Worm (Caenorhabditis elegans) whole organism, L3 larva: ENCODE data around the gene ZK546.19.

Experiments
- R02D3.7 ChIP-seq: fragments of 150-350 bp; optimal IDR thresholded peaks from 2 replicates; lab custom pipeline; 2014; ENCODE audit warnings: missing biosample characterization, missing genetic modification characterization
- ZK546.5 ChIP-seq: sonication (generic microtip); optimal IDR thresholded peaks from 2 replicates; lab custom pipeline; 2017; ENCODE audit warnings: missing biosample characterization, missing genetic modification characterization
- aly-2 ChIP-seq: fragments of 150-350 bp; optimal IDR thresholded peaks from 2 replicates; lab custom pipeline; 2014; ENCODE audit warnings: missing biosample characterization, missing genetic modification characterization
- ama-1 ChIP-seq: fragments of 150-350 bp; optimal IDR thresholded peaks from 2 replicates; lab custom pipeline; 2018
- ceh-82 ChIP-seq: fragments of 150-350 bp; optimal IDR thresholded peaks from 2 replicates; lab custom pipeline; 2014; ENCODE audit warnings: missing biosample characterization, missing genetic modification characterization
- daf-12 ChIP-seq: fragments of 150-350 bp; optimal IDR thresholded peaks from 2 replicates; lab custom pipeline; 2014; ENCODE audit warnings: missing biosample characterization, missing genetic modification reagents, missing genetic modification characterization
- egl-5 ChIP-seq: fragments of 150-350 bp; optimal IDR thresholded peaks from 2 replicates; lab custom pipeline; 2017; ENCODE audit warnings: missing biosample characterization, missing genetic modification reagents, missing genetic modification characterization, inconsistent platforms
- elt-2 ChIP-seq: sonication (generic microtip); optimal IDR thresholded peaks from 2 replicates; lab custom pipeline; 2016; ENCODE audit warnings: missing genetic modification reagents, mild to moderate bottlenecking, missing genetic modification characterization, missing compliant biosample characterization
- fkh-2 ChIP-seq: fragments of 150-350 bp; optimal IDR thresholded peaks from 2 replicates; lab custom pipeline; 2014; ENCODE audit warnings: missing biosample characterization, missing genetic modification reagents, missing genetic modification characterization
- fos-1 ChIP-seq: fragments of 150-350 bp; optimal IDR thresholded peaks from 2 replicates; lab custom pipeline; 2014; ENCODE audit warnings: missing biosample characterization, missing genetic modification characterization
- hmg-11 ChIP-seq: sonication (generic microtip); optimal IDR thresholded peaks from 2 replicates; lab custom pipeline; 2016; ENCODE audit warnings: missing genetic modification characterization, missing compliant biosample characterization
- lin-15B ChIP-seq: fragments of 150-350 bp; optimal IDR thresholded peaks from 2 replicates; lab custom pipeline; 2014; ENCODE audit warnings: missing biosample characterization, missing genetic modification characterization
- lin-39 ChIP-seq: fragments of 150-350 bp; optimal IDR thresholded peaks from 2 replicates; lab custom pipeline; 2018; ENCODE audit warnings: missing biosample characterization, missing genetic modification reagents, missing genetic modification characterization
- mml-1 ChIP-seq: fragments of 150-350 bp; sonication (generic microtip); optimal IDR thresholded peaks from 3 replicates; lab custom pipeline; 2014; ENCODE audit warnings: missing biosample characterization, missing genetic modification characterization
- nfya-1 ChIP-seq: sonication (generic microtip); optimal IDR thresholded peaks from 2 replicates; lab custom pipeline; 2017; ENCODE audit warnings: missing genetic modification characterization, mild to moderate bottlenecking, missing compliant biosample characterization, antibody characterized with exemption, moderate library complexity; ENCODE audit not compliant: insufficient read depth
- nhr-23 ChIP-seq: fragments of 150-350 bp; optimal IDR thresholded peaks from 2 replicates; lab custom pipeline; 2014; ENCODE audit warnings: missing biosample characterization, missing genetic modification reagents, missing genetic modification characterization
- nhr-237 ChIP-seq: fragments of 150-350 bp; optimal IDR thresholded peaks from 2 replicates; lab custom pipeline; 2014; ENCODE audit warnings: missing biosample characterization, missing genetic modification characterization
- nhr-25 ChIP-seq: sonication (generic microtip); optimal IDR thresholded peaks from 2 replicates; lab custom pipeline; 2017; ENCODE audit warnings: missing biosample characterization, missing genetic modification characterization
- nhr-43 ChIP-seq: sonication (generic microtip); optimal IDR thresholded peaks from 2 replicates; lab custom pipeline; 2016; ENCODE audit warnings: mild to moderate bottlenecking, missing genetic modification characterization, missing compliant biosample characterization; ENCODE audit not compliant: poor library complexity, severe bottlenecking
- nhr-67 ChIP-seq: fragments of 150-350 bp; optimal IDR thresholded peaks from 2 replicates; lab custom pipeline; 2014; ENCODE audit warnings: missing biosample characterization, missing genetic modification characterization
- nhr-76 ChIP-seq: fragments of 150-350 bp; sonication (generic microtip); optimal IDR thresholded peaks from 5 replicates; lab custom pipeline; 2014; ENCODE audit warnings: missing biosample characterization, missing genetic modification characterization
- nhr-77 ChIP-seq: fragments of 150-350 bp; optimal IDR thresholded peaks from 2 replicates; lab custom pipeline; 2014; ENCODE audit warnings: missing biosample characterization, missing genetic modification characterization
- pha-4 ChIP-seq: fragments of 150-350 bp; optimal IDR thresholded peaks from 2 replicates; lab custom pipeline; 2014; ENCODE audit warnings: missing biosample characterization, missing genetic modification reagents, missing genetic modification characterization
- pqm-1 ChIP-seq: fragments of 150-350 bp; optimal IDR thresholded peaks from 2 replicates; lab custom pipeline; 2017; ENCODE audit warnings: missing biosample characterization, missing genetic modification characterization, inconsistent platforms
- skn-1 ChIP-seq: fragments of 150-350 bp; optimal IDR thresholded peaks from 2 replicates; lab custom pipeline; 2014; ENCODE audit warnings: missing biosample characterization, missing genetic modification characterization
- unc-39 ChIP-seq: sonication (generic microtip); optimal IDR thresholded peaks from 4 replicates; lab custom pipeline; 2017; ENCODE audit warnings: missing biosample characterization, missing genetic modification characterization
- unc-62 ChIP-seq: fragments of 150-350 bp; sonication (generic microtip); optimal IDR thresholded peaks from 4 replicates; lab custom pipeline; 2014; ENCODE audit warnings: missing biosample characterization, missing genetic modification reagents, missing genetic modification characterization
- zag-1 ChIP-seq: fragments of 150-350 bp; optimal IDR thresholded peaks from 2 replicates; lab custom pipeline; 2014; ENCODE audit warnings: missing biosample characterization, missing genetic modification characterization
- ztf-11 ChIP-seq: fragments of 150-350 bp; optimal IDR thresholded peaks from 2 replicates; lab custom pipeline; 2014; ENCODE audit warnings: missing biosample characterization, missing genetic modification characterization
- ztf-4 ChIP-seq: fragments of 150-350 bp; optimal IDR thresholded peaks from 2 replicates; lab custom pipeline; 2014; ENCODE audit warnings: missing biosample characterization, missing genetic modification characterization

Gene ZK546.19

DNA sequence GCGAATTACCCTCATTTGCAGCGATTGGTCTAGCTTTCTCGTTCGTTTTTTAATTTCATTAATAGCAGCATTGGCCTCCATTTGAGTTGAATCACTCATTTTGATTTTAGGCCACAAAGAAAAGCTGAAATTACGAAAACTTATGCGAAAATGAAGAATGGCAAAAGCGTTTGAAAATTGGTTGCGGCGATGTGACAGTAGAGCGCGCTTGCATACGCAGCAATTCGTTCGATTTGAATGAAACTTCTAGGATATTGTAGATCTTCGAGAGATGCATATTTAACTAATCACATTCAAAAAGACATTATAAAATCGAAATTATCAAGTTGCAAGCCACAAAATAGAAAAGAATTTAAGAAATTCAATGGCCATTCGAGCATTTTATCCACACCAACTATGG, 18.2 kb downstream of the ZK546.19 start, which contains the start of gene ulp-2:
Gene ulp-2, minus strand, starts transcription at position 158 of the 400 bp plus-strand sequence.
- TF ChIP-seq lin-39 (tag; lab: Kevin White, UChicago) (peak; percentile 38), nfya-1 (tag; lab: Kevin White, UChicago) (peak; percentile 15), skn-1 (tag; lab: Kevin White, UChicago) (peak; percentile 34), lin-15B (tag; lab: Kevin White, UChicago) (peak; percentile 49), daf-12 (tag; lab: Kevin White, UChicago) (no peak), nhr-237 (no peak), pha-4 (tag; lab: Kevin White, UChicago) (peak; percentile 42), nhr-25 (tag; lab: Kevin White, UChicago) (peak; percentile 28), hmg-11 (peak; percentile 12), ztf-4 (tag; lab: Kevin White, UChicago) (no peak), elt-2 (tag; lab: Kevin White, UChicago) (peak; percentile 15)

ce11 chrII:4960690-4961089, 19.2 kb downstream of the ZK546.19 start:
- TF ChIP-seq fkh-2 (tag; lab: Kevin White, UChicago) (no peak), nfya-1 (tag; lab: Kevin White, UChicago) (no peak), nhr-77 (no peak), nhr-76 (tag; lab: Kevin White, UChicago) (peak; percentile 65), R02D3.7 (tag; lab: Kevin White, UChicago) (no peak), skn-1 (tag; lab: Kevin White, UChicago) (no peak), pqm-1 (peak; percentile 60), lin-15B (tag; lab: Kevin White, UChicago) (no peak), elt-2 (tag; lab: Kevin White, UChicago) (peak; percentile 95), nhr-23 (tag; lab: Kevin White, UChicago) (peak; percentile 35), nhr-43 (no peak), ceh-82 (tag; lab: Kevin White, UChicago) (no peak)
- TF ChIP-seq, all 47 proteins: peak for 4

DNA sequence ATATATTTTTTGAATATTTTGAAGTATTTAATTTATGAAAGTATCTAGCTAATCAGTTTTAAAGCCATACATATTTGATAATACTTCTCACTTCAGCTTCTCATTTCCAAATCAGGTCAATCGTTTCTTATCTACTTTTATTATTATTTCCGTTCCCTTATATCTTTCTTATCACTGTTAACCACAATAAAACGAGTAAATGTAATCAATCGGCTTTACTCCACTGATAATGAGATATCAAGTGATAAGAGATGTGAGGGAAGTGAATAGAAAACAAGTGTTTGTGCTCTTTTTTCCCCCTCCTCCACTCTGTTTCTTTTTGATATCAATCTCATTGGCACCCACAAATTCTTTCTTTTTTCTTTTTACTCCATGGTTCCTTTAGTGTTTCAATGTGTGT, 25.1 kb downstream of the ZK546.19 start:
- no peak for TF ChIP-seq nhr-23 (tag; lab: Kevin White, UChicago)
- no peak for TF ChIP-seq aly-2 (tag; lab: Kevin White, UChicago)
- TF ChIP-seq unc-62: no peak
- TF ChIP-seq elt-2 (tag; lab: Kevin White, UChicago): peak; percentile 88
- no peak for TF ChIP-seq ceh-82 (tag; lab: Kevin White, UChicago)
- TF ChIP-seq lin-15B (tag; lab: Kevin White, UChicago): no peak
- no peak for TF ChIP-seq nhr-25 (tag; lab: Kevin White, UChicago)
- TF ChIP-seq fos-1: no peak
- TF ChIP-seq pqm-1: peak; percentile 48
- no peak for TF ChIP-seq egl-5 (tag; lab: Kevin White, UChicago)
- no peak for TF ChIP-seq mml-1 (tag; lab: Kevin White, UChicago)

DNA sequence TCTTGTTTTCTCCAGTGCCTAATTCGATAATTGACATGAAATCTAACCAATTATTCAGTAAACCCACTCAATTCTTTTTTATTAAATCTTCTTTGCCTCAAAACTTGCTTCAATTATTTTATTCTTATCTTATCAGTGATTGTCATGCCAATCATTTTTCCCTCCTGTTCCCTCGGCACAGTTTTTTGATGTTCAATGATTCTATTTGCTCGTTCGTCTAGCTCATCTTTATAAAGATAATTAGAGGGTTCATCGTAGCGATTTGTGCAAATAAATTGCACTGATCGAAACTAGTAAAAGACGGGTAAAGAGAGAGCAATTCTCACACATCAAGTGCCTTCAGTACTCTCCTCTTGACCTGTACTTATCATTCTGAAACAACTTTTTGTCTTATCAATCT, 26.1 kb downstream of the ZK546.19 start:
- TF ChIP-seq pha-4 (tag; lab: Kevin White, UChicago) (peak; percentile 6), ztf-11 (tag; lab: Kevin White, UChicago) (no peak), elt-2 (tag; lab: Kevin White, UChicago) (peak; percentile 86)

- TF ChIP-seq ZK546.5 (tag; lab: Kevin White, UChicago) (no peak), unc-39 (tag; lab: Kevin White, UChicago) (no peak)
Measured at ce11 chrII:4968863-4969262, 27.3 kb downstream of the ZK546.19 start, which contains the start of gene shc-2. shc-2 (plus strand) TSS chrII:4969163.

- TF ChIP-seq zag-1 (tag; lab: Kevin White, UChicago) (no peak), nhr-77 (no peak), nhr-67 (tag; lab: Kevin White, UChicago) (no peak), nhr-43 (no peak), lin-15B (tag; lab: Kevin White, UChicago) (no peak), elt-2 (tag; lab: Kevin White, UChicago) (no peak), R02D3.7 (tag; lab: Kevin White, UChicago) (no peak), mml-1 (tag; lab: Kevin White, UChicago) (no peak), nhr-76 (tag; lab: Kevin White, UChicago) (no peak), ama-1 (lab: Kevin White, UChicago) (no peak)
Measured at ce11 chrII:4974448-4974951, 33.0 kb downstream of the ZK546.19 start.
